Worm (Caenorhabditis elegans): ENCODE measurements around the gene unc-129.

unc-129 gene

DNA sequence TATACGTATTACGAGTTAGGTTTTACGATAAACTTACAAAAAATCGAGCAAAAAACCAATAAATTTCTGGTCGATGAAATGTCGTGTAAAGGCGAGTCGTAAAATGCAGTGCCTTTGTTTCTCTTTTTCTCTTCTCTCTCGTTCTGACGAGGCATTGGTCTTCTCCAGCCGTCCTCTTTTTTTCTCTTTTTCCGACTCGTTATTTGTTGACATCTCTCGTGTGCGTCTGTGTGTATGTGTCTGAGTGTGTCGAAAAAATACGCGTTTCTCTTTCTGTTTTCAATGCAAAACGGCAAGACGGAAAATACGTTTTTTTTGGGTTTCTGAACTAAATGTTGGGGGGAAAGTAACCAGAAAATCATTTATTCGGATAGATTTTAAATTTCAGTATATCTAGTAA lies 27.3 kb upstream of the unc-129 start, which contains the start of gene C53D6.6:
Gene C53D6.6, minus strand, starts transcription at position 118 of the 400 bp plus-strand sequence.
- no peak for TF ChIP-seq attf-5 (GFP tag; optimal IDR thresholded peaks at IDR 0.05)
- TF ChIP-seq aptf-2 (GFP tag; conservative IDR thresholded peaks at IDR 0.05): no peak
- TF ChIP-seq efl-1 (GFP tag; optimal IDR thresholded peaks at IDR 0.05): no peak

DNA sequence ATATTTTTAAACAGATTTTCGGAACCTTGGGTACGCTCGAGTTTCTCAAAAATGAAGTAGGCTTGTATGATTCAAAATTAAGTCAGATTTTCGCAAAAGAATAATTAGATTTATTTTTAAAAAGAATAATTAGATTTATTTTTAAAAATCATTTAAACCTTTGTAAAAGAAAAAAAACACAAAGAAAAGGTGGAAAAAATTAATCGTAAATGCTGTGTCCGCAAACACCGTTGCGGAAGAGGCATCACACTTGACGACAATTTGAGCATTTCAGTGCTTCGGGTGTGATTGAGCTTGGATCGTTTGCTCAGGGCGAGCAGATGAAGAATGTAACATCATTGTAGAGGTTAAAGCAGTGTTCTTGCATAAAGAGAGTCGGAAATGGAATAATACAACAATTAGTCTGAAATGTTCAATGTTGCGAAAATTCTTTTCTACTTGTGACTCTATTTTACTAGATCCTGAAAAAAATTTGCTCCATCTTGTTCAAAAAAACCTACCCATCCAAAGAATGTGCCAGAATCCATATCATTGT lies 16.1 kb upstream of the unc-129 start:
- TF ChIP-seq D2030.7 (GFP tag; IDR thresholded peaks at IDR 0.05) (no peak), Y56A3A.18 (GFP tag; IDR thresholded peaks at IDR 0.05) (no peak), gei-17 (GFP tag; optimal IDR thresholded peaks at IDR 0.05) (no peak), ceh-58 (GFP tag; IDR thresholded peaks at IDR 0.05) (no peak), T26A5.8 (tag; optimal IDR thresholded peaks at IDR 0.05) (no peak), pbrm-1 (GFP tag; IDR thresholded peaks at IDR 0.05) (no peak), egl-44 (GFP tag; IDR thresholded peaks at IDR 0.05) (no peak), bed-2 (GFP tag; IDR thresholded peaks at IDR 0.05) (no peak), madf-3 (GFP tag; IDR thresholded peaks at IDR 0.05) (no peak), atf-7 (tag; optimal IDR thresholded peaks at IDR 0.05) (no peak), athp-1 (tag; optimal IDR thresholded peaks at IDR 0.05) (no peak)

DNA sequence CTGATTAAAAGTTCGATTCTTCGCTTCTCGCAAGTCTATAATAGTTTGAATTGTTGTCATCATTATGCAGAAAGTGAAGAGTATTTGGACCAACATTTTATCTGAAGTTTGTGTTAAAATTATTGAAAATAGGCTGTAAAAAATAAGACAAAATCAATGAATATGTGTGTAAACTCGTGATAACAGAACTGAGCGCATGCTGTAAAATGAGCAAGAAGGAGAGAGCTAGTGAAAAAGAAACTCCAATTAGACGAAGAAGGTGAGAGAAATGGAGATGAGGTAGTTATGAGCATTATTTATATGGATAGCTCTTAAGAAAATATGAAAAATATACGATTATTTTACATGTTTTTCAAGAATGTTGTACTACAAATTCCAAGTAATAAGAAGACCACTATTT lies 15.6 kb upstream of the unc-129 start, which contains the start of gene C53D6.4:
Gene C53D6.4, minus strand, starts transcription at position 101 of the 400 bp plus-strand sequence.
- TF ChIP-seq F37B4.10 (GFP tag; IDR thresholded peaks at IDR 0.05): no peak
- no peak for TF ChIP-seq rpc-1 (optimal IDR thresholded peaks at IDR 0.05)
- no peak for TF ChIP-seq rpc-1 (tag; optimal IDR thresholded peaks at IDR 0.05)
- no peak for TF ChIP-seq hrde-1 (tag; optimal IDR thresholded peaks at IDR 0.05; ENCODE audit: borderline replicate concordance)
- TF ChIP-seq lsl-1 (GFP tag; optimal IDR thresholded peaks at IDR 0.05): no peak
- TF ChIP-seq nhr-120 (GFP tag; IDR thresholded peaks at IDR 0.05): no peak
- no peak for TF ChIP-seq tbp1 (GFP tag; optimal IDR thresholded peaks at IDR 0.05)
- no peak for TF ChIP-seq lag-1 (GFP tag; IDR thresholded peaks at IDR 0.05)
- TF ChIP-seq zim-3 (tag; optimal IDR thresholded peaks at IDR 0.05): no peak
- TF ChIP-seq B0035.1 (tag; optimal IDR thresholded peaks at IDR 0.05): no peak
- no peak for TF ChIP-seq B0336.3 (GFP tag; IDR thresholded peaks at IDR 0.05)
- no peak for TF ChIP-seq repo-1 (tag; optimal IDR thresholded peaks at IDR 0.05)
- no peak for TF ChIP-seq ama-1 (optimal IDR thresholded peaks at IDR 0.05)
- no peak for TF ChIP-seq ama-1 (GFP tag; optimal IDR thresholded peaks at IDR 0.05)
- TF ChIP-seq nhr-80 (tag; optimal IDR thresholded peaks at IDR 0.05): no peak
- TF ChIP-seq akir-1 (GFP tag; optimal IDR thresholded peaks at IDR 0.05): no peak
- no peak for TF ChIP-seq egl-44 (GFP tag; IDR thresholded peaks at IDR 0.05)
- TF ChIP-seq cebp-1 (GFP tag; IDR thresholded peaks at IDR 0.05): no peak
- no peak for TF ChIP-seq cebp-1 (tag; optimal IDR thresholded peaks at IDR 0.05)
- no peak for TF ChIP-seq ztf-26 (tag; optimal IDR thresholded peaks at IDR 0.05)
- TF ChIP-seq let-526 (GFP tag; IDR thresholded peaks at IDR 0.05): no peak
- TF ChIP-seq F22D6.2 (tag; optimal IDR thresholded peaks at IDR 0.05): no peak
- TF ChIP-seq fkh-3 (tag; optimal IDR thresholded peaks at IDR 0.05): no peak

DNA sequence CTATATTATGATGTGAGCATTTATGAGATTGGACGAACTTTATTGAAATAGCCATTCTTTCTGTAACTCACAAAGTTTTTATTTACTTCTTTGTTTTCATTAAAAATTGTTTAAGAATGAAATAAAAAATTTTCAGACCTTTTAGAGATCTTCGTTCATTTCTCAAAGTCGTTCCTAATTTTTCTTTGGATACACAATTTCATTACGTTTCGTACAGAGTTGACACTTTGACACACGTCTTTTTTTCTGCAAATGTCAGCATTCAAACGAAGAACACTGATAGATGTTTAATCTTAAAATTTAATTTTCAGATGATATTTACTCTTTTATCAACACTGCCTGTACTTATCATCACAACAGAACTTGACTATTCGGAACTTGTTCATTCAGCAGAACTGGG lies 11.3 kb upstream of the unc-129 start, which contains the start of gene acc-2:
Gene acc-2, plus strand, starts transcription at position 301 of the 400 bp plus-strand sequence.
- no peak for TF ChIP-seq gei-17 (GFP tag; optimal IDR thresholded peaks at IDR 0.05)
- no peak for TF ChIP-seq nhr-120 (GFP tag; IDR thresholded peaks at IDR 0.05)
- TF ChIP-seq hmg-1.2 (GFP tag; IDR thresholded peaks at IDR 0.05): no peak
- TF ChIP-seq rec-8 (tag; optimal IDR thresholded peaks at IDR 0.05): no peak
- no peak for TF ChIP-seq bed-2 (GFP tag; IDR thresholded peaks at IDR 0.05)
- no peak for TF ChIP-seq tbx-9 (tag; optimal IDR thresholded peaks at IDR 0.05; ENCODE audit: borderline replicate concordance)
- TF ChIP-seq tlf-1 (GFP tag; optimal IDR thresholded peaks at IDR 0.05): no peak
- no peak for TF ChIP-seq C17E4.6 (GFP tag; IDR thresholded peaks at IDR 0.05)
- TF ChIP-seq ets-4 (GFP tag; optimal IDR thresholded peaks at IDR 0.05): no peak
- TF ChIP-seq madf-6 (GFP tag; IDR thresholded peaks at IDR 0.05): no peak
- no peak for TF ChIP-seq hrde-1 (tag; optimal IDR thresholded peaks at IDR 0.05; ENCODE audit: borderline replicate concordance)

Data from whole organism, young adult.